Fruit fly (Drosophila melanogaster) whole organism: ENCODE data around the gene CG5835.

Source experiments
- CG8478 ChIP-seq: fragments of >200 bp; optimal IDR thresholded peaks from 2 replicates; lab custom pipeline; 2018; ENCODE audit warnings: inconsistent platforms
- Dll ChIP-seq: fragments of >200 bp; optimal IDR thresholded peaks from 2 replicates; lab custom pipeline; 2017
- EcR ChIP-seq, 2 experiments: fragments of >200 bp; optimal IDR thresholded peaks; 2 replicates each; lab custom pipeline; 2017; ENCODE audit warnings: missing biosample characterization in 2 of 2, missing genetic modification characterization in 2 of 2, missing genetic modification reagents in 2 of 2
- pan ChIP-seq: fragments of >200 bp; optimal IDR thresholded peaks from 2 replicates; lab custom pipeline; 2017
- psq ChIP-seq: fragments of >200 bp; optimal IDR thresholded peaks from 2 replicates; lab custom pipeline; 2017
- usp ChIP-seq: fragments of >200 bp; optimal IDR thresholded peaks from 2 replicates; lab custom pipeline; 2017; ENCODE audit warnings: missing biosample characterization, missing genetic modification characterization, mixed read lengths

- TF ChIP-seq Dll (lab: Kevin White, UChicago) = peak; percentile 94
- no peak for TF ChIP-seq usp
- no peak for TF ChIP-seq pan (lab: Kevin White, UChicago)
- no peak for TF ChIP-seq psq (lab: Kevin White, UChicago)
- TF ChIP-seq EcR (GFP tag; optimal IDR thresholded peaks at IDR 0.05; lab: Kevin White, UChicago) = no peak
- no peak for TF ChIP-seq CG8478 (lab: Kevin White, UChicago)
These were observed 5.8 kb downstream of the CG5835 start, which contains the start of gene Ppcs for dm6 chr3R:19147511-19148239.
